Fruit fly (Drosophila melanogaster): ENCODE results near the gene CG13293.

Gene CG13293

dm6 chr3L:6097270-6097669 lies 14.6 kb downstream of the CG13293 start, which contains the start of gene Ets65A:
TSS of gene Ets65A (plus strand) at chr3L:6097617.
- no peak for TF ChIP-seq Myc (optimal IDR thresholded peaks at IDR 0.05)
- no peak for TF ChIP-seq h (optimal IDR thresholded peaks at IDR 0.05)
- no peak for TF ChIP-seq ttk (optimal IDR thresholded peaks at IDR 0.05)
- TF ChIP-seq insv (optimal IDR thresholded peaks at IDR 0.05): no peak
- no peak for TF ChIP-seq psq (optimal IDR thresholded peaks at IDR 0.05)
- no peak for TF ChIP-seq Sin3A (optimal IDR thresholded peaks at IDR 0.05)

DNA sequence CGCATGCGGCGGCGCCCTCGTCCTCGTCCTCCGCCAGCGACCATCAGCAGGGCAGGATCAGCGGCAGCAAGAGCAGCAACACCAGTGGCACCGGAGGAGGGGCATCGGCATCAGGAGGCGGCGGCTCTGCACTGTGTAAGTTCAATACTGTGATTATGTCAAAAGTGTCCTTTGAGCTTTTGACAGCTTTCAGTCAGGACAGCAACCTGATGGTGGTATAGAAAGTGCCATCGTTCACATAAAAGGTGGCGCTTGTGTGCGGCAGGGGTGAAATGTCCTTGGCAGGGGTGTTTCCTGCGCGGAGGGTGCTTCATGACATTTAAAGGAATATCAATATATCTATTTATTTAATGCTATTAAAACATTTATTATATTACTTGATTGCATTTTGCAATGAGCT lies 21.0 kb downstream of the CG13293 start:
- TF ChIP-seq Myc (optimal IDR thresholded peaks at IDR 0.05) (no peak), insv (optimal IDR thresholded peaks at IDR 0.05) (no peak), h (optimal IDR thresholded peaks at IDR 0.05) (no peak), Sin3A (optimal IDR thresholded peaks at IDR 0.05) (no peak), ttk (optimal IDR thresholded peaks at IDR 0.05) (no peak), psq (optimal IDR thresholded peaks at IDR 0.05) (no peak)

DNA sequence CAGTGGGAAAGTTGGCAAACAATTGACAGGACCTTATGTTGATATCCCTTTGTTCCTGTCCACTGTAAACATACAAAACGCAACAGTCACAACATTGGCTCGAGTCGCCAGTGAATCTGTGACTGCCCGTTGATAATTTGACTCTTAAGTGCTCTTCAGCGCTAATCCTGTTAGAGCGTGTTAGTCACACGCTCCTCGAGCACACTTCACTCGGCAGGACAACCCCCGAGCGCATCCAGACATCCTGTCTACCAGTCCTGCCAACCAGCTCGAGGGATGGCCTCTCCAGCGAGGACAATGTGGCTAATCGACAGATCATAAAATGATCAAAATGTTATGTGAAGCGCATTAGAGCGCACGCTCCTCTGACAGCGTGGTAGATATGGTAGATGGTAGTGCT lies 21.9 kb downstream of the CG13293 start:
- TF ChIP-seq Myc (optimal IDR thresholded peaks at IDR 0.05): no peak
- no peak for TF ChIP-seq ttk (optimal IDR thresholded peaks at IDR 0.05)
- no peak for TF ChIP-seq insv (optimal IDR thresholded peaks at IDR 0.05)
- no peak for TF ChIP-seq h (optimal IDR thresholded peaks at IDR 0.05)

- TF ChIP-seq h (optimal IDR thresholded peaks at IDR 0.05): no peak
- no peak for TF ChIP-seq ttk (optimal IDR thresholded peaks at IDR 0.05)
- no peak for TF ChIP-seq Myc (optimal IDR thresholded peaks at IDR 0.05)
- no peak for TF ChIP-seq insv (optimal IDR thresholded peaks at IDR 0.05)
- no peak for TF ChIP-seq Sin3A (optimal IDR thresholded peaks at IDR 0.05)
- no peak for TF ChIP-seq psq (optimal IDR thresholded peaks at IDR 0.05)
Observed at dm6 chr3L:6105435-6105834, 22.8 kb downstream of the CG13293 start.

dm6 chr3L:6106717-6107116 lies 24.0 kb downstream of the CG13293 start:
- no peak for TF ChIP-seq insv (optimal IDR thresholded peaks at IDR 0.05)
- no peak for TF ChIP-seq ttk (optimal IDR thresholded peaks at IDR 0.05)
- TF ChIP-seq psq (optimal IDR thresholded peaks at IDR 0.05): no peak
- TF ChIP-seq Myc (optimal IDR thresholded peaks at IDR 0.05): no peak
- TF ChIP-seq h (optimal IDR thresholded peaks at IDR 0.05): no peak
- TF ChIP-seq Sin3A (optimal IDR thresholded peaks at IDR 0.05): no peak

DNA sequence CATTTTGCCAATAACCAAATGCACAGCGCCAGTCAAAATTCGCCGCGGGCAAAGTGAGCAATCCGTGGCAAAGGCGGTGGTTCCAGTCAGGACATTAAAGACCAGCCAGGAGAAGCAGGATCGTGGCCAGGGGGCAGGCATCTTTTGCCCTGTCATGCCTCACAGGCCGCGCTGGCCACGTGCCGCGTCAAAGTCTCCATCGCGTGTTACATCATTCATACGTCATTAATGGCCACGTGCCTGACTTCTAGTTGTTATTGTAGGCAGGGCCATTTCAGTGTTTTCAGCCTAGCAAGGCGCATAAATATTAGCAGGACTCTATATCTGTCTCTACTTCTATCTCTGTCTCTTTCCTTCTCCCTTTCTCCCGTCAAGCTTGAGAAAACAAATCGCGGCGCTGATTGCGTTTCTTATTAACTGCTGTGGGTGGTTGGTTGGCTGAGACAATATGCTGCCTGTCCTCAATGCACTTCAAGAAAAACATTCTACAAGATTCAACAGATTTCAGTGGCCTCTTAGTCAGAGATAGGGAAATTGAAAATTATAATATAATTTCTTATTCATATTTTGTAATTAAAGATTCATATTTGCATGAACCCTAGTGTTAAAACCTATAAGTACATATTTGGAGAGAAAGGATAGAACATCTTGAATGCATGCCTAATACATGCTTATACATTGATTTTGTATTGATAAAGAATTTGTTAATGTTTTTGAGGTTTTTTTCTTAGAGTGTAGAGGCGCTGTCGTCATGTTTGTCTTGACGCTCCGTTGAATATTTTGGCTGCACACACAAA lies 25.8 kb downstream of the CG13293 start:
- TF ChIP-seq Sin3A (optimal IDR thresholded peaks at IDR 0.05) (no peak), Myc (optimal IDR thresholded peaks at IDR 0.05) (no peak), insv (optimal IDR thresholded peaks at IDR 0.05) (no peak), ttk (optimal IDR thresholded peaks at IDR 0.05) (no peak), h (optimal IDR thresholded peaks at IDR 0.05) (no peak), psq (optimal IDR thresholded peaks at IDR 0.05) (no peak)

dm6 chr3L:6110673-6111449 lies 28.2 kb downstream of the CG13293 start:
- TF ChIP-seq h (optimal IDR thresholded peaks at IDR 0.05) (no peak), ttk (optimal IDR thresholded peaks at IDR 0.05) (no peak), insv (optimal IDR thresholded peaks at IDR 0.05) (no peak), Sin3A (optimal IDR thresholded peaks at IDR 0.05) (no peak), psq (optimal IDR thresholded peaks at IDR 0.05) (no peak), Myc (optimal IDR thresholded peaks at IDR 0.05) (no peak)

- TF ChIP-seq psq (optimal IDR thresholded peaks at IDR 0.05) (no peak), ttk (optimal IDR thresholded peaks at IDR 0.05) (no peak), h (optimal IDR thresholded peaks at IDR 0.05) (no peak), Myc (optimal IDR thresholded peaks at IDR 0.05) (no peak), Sin3A (optimal IDR thresholded peaks at IDR 0.05) (no peak), insv (optimal IDR thresholded peaks at IDR 0.05) (no peak)
Observed at dm6 chr3L:6111458-6111857, 28.8 kb downstream of the CG13293 start.

- TF ChIP-seq psq (optimal IDR thresholded peaks at IDR 0.05) (no peak), Myc (optimal IDR thresholded peaks at IDR 0.05) (no peak), ttk (optimal IDR thresholded peaks at IDR 0.05) (no peak), Sin3A (optimal IDR thresholded peaks at IDR 0.05) (no peak), insv (optimal IDR thresholded peaks at IDR 0.05) (no peak), h (optimal IDR thresholded peaks at IDR 0.05) (no peak)
Observed at dm6 chr3L:6115505-6115904, 32.8 kb downstream of the CG13293 start.

dm6 chr3L:6116881-6117280 lies 34.2 kb downstream of the CG13293 start:
- TF ChIP-seq insv (optimal IDR thresholded peaks at IDR 0.05) (no peak), Sin3A (optimal IDR thresholded peaks at IDR 0.05) (no peak), ttk (optimal IDR thresholded peaks at IDR 0.05) (no peak), h (optimal IDR thresholded peaks at IDR 0.05) (no peak), Myc (optimal IDR thresholded peaks at IDR 0.05) (no peak), psq (optimal IDR thresholded peaks at IDR 0.05) (no peak)

DNA sequence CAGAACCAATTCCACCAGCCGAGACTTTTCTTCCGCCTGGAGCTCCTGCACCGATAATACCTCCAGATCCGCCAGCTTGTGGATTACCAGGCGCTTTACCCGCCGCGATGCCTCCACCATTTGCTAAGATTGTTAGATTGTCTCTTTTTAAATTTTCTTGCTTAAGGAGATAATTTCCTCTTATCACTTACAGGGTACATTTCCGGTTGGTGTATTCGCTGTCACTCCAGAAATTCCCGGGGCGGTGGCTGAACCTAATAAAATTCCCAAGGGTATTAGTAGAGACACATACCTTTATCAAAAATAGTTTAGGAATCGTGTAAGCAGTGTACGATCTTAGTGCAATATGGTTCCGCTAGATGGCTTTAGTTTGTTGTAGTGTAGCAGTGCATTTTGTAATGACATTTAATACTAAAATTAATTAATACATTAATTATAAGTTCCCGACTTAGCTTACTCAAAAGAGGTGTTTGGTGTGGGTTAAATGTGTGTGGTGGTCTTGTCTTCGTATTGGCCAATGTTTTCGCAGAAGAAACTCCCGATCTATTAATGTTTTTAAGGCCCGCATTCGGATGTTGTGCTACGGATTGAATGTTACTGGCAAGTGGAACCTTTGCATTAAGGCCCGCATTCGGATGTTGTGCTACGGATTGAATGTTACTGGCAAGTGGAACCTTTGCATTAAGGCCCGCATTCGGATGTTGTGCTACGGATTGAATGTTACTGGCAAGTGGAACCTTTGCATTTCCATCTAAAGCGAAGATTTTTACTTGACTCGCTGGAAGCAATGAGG lies 42.1 kb downstream of the CG13293 start:
- TF ChIP-seq h (optimal IDR thresholded peaks at IDR 0.05) (no peak), insv (optimal IDR thresholded peaks at IDR 0.05) (no peak), psq (optimal IDR thresholded peaks at IDR 0.05) (no peak), ttk (optimal IDR thresholded peaks at IDR 0.05) (no peak), Myc (optimal IDR thresholded peaks at IDR 0.05) (no peak), Sin3A (optimal IDR thresholded peaks at IDR 0.05) (no peak)

- TF ChIP-seq ttk (optimal IDR thresholded peaks at IDR 0.05) (no peak), psq (optimal IDR thresholded peaks at IDR 0.05) (no peak), insv (optimal IDR thresholded peaks at IDR 0.05) (no peak), Sin3A (optimal IDR thresholded peaks at IDR 0.05) (no peak), h (optimal IDR thresholded peaks at IDR 0.05) (no peak), Myc (optimal IDR thresholded peaks at IDR 0.05) (no peak)
Observed at dm6 chr3L:6125409-6125689, 42.7 kb downstream of the CG13293 start.

Data from Kc167 (cell line).